Fruit fly (Drosophila melanogaster) whole organism, adult: ENCODE measurements around the gene chrb.

Source experiments
- CG11617 ChIP-seq: fragments of 200-800 bp; sonication (Bioruptor generic); optimal IDR thresholded peaks from 2 replicates; lab custom pipeline; 2017; ENCODE audit warnings: mild to moderate bottlenecking, missing biosample characterization, missing genetic modification reagents, missing genetic modification characterization
- CG12768 ChIP-seq: fragments of 200-800 bp; sonication (Bioruptor generic); optimal IDR thresholded peaks from 2 replicates; lab custom pipeline; 2017; ENCODE audit warnings: missing biosample characterization, missing genetic modification characterization, mild to moderate bottlenecking, moderate library complexity, missing genetic modification reagents
- CG14711 ChIP-seq: fragments of 200-800 bp; sonication (Bioruptor generic); optimal IDR thresholded peaks from 2 replicates; lab custom pipeline; 2018; ENCODE audit warnings: missing biosample characterization, mild to moderate bottlenecking, missing genetic modification characterization, moderate library complexity
- CG1620 ChIP-seq: fragments of 200-800 bp; sonication (Bioruptor generic); optimal IDR thresholded peaks from 2 replicates; lab custom pipeline; 2016; ENCODE audit warnings: missing biosample characterization, missing genetic modification characterization
- CG33017 ChIP-seq: fragments of 200-800 bp; sonication (Bioruptor generic); optimal IDR thresholded peaks from 2 replicates; lab custom pipeline; 2018; ENCODE audit warnings: missing biosample characterization, mild to moderate bottlenecking, missing genetic modification characterization, moderate library complexity
- CG5204 ChIP-seq: fragments of 200-800 bp; sonication (Bioruptor generic); optimal IDR thresholded peaks from 2 replicates; lab custom pipeline; 2016; ENCODE audit warnings: missing biosample characterization, missing genetic modification characterization
- CG7045 ChIP-seq: fragments of 200-800 bp; sonication (Bioruptor generic); optimal IDR thresholded peaks from 2 replicates; lab custom pipeline; 2017; ENCODE audit warnings: missing biosample characterization, mild to moderate bottlenecking, missing genetic modification characterization
- CG7101 ChIP-seq: fragments of 200-800 bp; sonication (Bioruptor generic); optimal IDR thresholded peaks from 2 replicates; lab custom pipeline; 2018; ENCODE audit warnings: missing biosample characterization, mild to moderate bottlenecking, missing genetic modification characterization, moderate library complexity
- Clk ChIP-seq: fragments of 200-800 bp; sonication (Bioruptor generic); optimal IDR thresholded peaks from 2 replicates; lab custom pipeline; 2017; ENCODE audit warnings: missing biosample characterization, missing genetic modification characterization
- Crg-1 ChIP-seq: fragments of 200-800 bp; sonication (Bioruptor generic); optimal IDR thresholded peaks from 2 replicates; lab custom pipeline; 2016; ENCODE audit warnings: missing biosample characterization, missing genetic modification characterization
- Hr96 ChIP-seq: fragments of 200-800 bp; sonication (Bioruptor generic); optimal IDR thresholded peaks from 2 replicates; lab custom pipeline; 2016; ENCODE audit warnings: missing biosample characterization, missing genetic modification characterization
- Mnt ChIP-seq: fragments of 200-800 bp; sonication (Bioruptor generic); optimal IDR thresholded peaks from 2 replicates; lab custom pipeline; 2016; ENCODE audit warnings: missing biosample characterization, mild to moderate bottlenecking, missing genetic modification characterization
- bab1 ChIP-seq: fragments of 200-800 bp; sonication (Bioruptor generic); optimal IDR thresholded peaks from 3 replicates; lab custom pipeline; 2019; ENCODE audit warnings: missing biosample characterization, mild to moderate bottlenecking, missing genetic modification characterization, moderate library complexity
- cic ChIP-seq: fragments of 200-800 bp; sonication (Bioruptor generic); optimal IDR thresholded peaks from 2 replicates; lab custom pipeline; 2017; ENCODE audit warnings: missing biosample characterization, mild to moderate bottlenecking, missing genetic modification characterization, moderate library complexity
- cnc ChIP-seq, 2 experiments: fragments of >200 bp; optimal IDR thresholded peaks; 2 replicates each; lab custom pipeline; 2017
- kay ChIP-seq: fragments of 200-800 bp; sonication (Bioruptor generic); peaks from one replicate; lab custom pipeline; 2016; ENCODE audit warnings: missing biosample characterization, missing genetic modification characterization, borderline replicate concordance
- ovo ChIP-seq: fragments of 200-800 bp; sonication (Bioruptor generic); optimal IDR thresholded peaks from 2 replicates; lab custom pipeline; 2016; ENCODE audit warnings: missing biosample characterization, missing genetic modification characterization
- pad ChIP-seq: fragments of 200-800 bp; sonication (Bioruptor generic); optimal IDR thresholded peaks from 3 replicates; lab custom pipeline; 2017; ENCODE audit warnings: missing biosample characterization, missing genetic modification characterization, mild to moderate bottlenecking, moderate library complexity, missing genetic modification reagents
- tj ChIP-seq: fragments of 200-800 bp; sonication (Bioruptor generic); optimal IDR thresholded peaks from 3 replicates; lab custom pipeline; 2017; ENCODE audit warnings: missing biosample characterization, mild to moderate bottlenecking, missing genetic modification characterization, moderate library complexity
- toe ChIP-seq: fragments of 200-800 bp; sonication (Bioruptor generic); optimal IDR thresholded peaks from 2 replicates; lab custom pipeline; 2016; ENCODE audit warnings: missing biosample characterization, missing genetic modification characterization

Gene chrb

DNA sequence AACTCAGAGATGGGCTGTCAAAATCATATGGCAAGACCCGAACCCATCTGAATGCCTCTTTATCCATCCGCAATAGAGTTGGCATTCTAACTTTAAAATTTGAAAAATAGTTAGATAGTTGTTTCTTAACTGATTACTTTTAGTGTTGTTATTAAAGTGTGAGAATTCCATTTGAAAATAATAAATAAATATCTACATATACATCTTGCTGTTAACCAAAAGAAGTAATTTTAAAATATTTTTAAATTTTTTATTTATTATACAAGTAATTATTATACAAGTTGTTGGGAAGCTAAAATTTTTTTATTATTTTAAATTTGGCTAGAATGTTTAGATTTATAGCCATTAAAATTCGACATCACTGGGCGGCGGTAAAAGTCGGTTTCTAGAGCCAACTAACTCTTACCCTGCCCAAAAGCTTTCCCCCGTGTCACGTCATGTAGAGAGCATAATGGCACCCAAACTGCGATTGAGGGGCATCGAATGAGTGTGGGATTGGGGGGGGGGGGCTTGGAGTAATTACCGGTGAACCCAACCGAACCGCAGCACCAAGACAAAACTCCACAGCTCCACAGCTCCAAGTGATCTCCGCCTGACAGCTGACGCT lies 43.8 kb upstream of the chrb start:
- no peak for TF ChIP-seq CG33017
- no peak for TF ChIP-seq Clk (GFP tag; lab: Kevin White, UChicago)
- TF ChIP-seq ovo = no peak
- no peak for TF ChIP-seq CG1620
- no peak for TF ChIP-seq kay
- TF ChIP-seq CG5204 (GFP tag; lab: Kevin White, UChicago) = no peak
- TF ChIP-seq toe (GFP tag; lab: Kevin White, UChicago) = no peak
- TF ChIP-seq cnc (optimal IDR thresholded peaks at IDR 0.05; lab: Kevin White, UChicago) = no peak
- TF ChIP-seq CG11617 = no peak
- no peak for TF ChIP-seq Crg-1 (GFP tag; lab: Kevin White, UChicago)
- TF ChIP-seq CG7101 (tag; lab: Kevin White, UChicago) = no peak
- TF ChIP-seq bab1 = no peak
- no peak for TF ChIP-seq cic

- no peak for TF ChIP-seq cnc (optimal IDR thresholded peaks at IDR 0.05; lab: Kevin White, UChicago)
- TF ChIP-seq CG1620 = no peak
- no peak for TF ChIP-seq tj
- no peak for TF ChIP-seq Clk (GFP tag; lab: Kevin White, UChicago)
- TF ChIP-seq CG5204 (GFP tag; lab: Kevin White, UChicago) = no peak
- TF ChIP-seq pad = no peak
- no peak for TF ChIP-seq cic
- no peak for TF ChIP-seq Mnt (GFP tag; lab: Kevin White, UChicago)
- TF ChIP-seq CG12768 (GFP tag; lab: Kevin White, UChicago) = no peak
- TF ChIP-seq CG7045 = no peak
- no peak for TF ChIP-seq toe (GFP tag; lab: Kevin White, UChicago)
- TF ChIP-seq ovo = no peak
- no peak for TF ChIP-seq CG11617
- TF ChIP-seq kay = no peak
- TF ChIP-seq CG14711 = no peak
- no peak for TF ChIP-seq Crg-1 (GFP tag; lab: Kevin White, UChicago)
Observed at dm6 chr3L:11444169-11444568, 43.2 kb upstream of the chrb start.

DNA sequence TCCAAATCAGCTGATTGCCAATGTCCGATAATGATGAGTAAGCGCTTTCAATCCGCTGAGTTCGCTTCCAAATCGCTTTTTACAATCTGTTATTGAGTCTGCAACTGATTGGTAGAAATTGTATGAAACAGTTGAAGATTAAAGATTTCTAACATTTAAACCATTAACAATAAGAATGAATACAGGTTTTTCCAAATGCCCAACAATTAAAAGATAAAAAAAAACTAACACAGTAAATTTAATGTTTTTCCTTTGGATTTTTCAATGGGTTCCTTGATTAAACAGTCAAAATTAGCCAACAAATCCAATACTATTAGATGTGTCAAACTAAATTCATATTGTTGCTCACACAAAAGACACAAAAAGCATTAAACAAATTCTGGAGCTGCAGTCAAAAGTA lies 42.5 kb upstream of the chrb start, which contains the start of gene CG7557:
Gene CG7557 (plus strand): TSS at position 301 of the 400 bp plus-strand sequence.
- TF ChIP-seq CG33017 (no peak), Clk (GFP tag; lab: Kevin White, UChicago) (no peak), Mnt (GFP tag; lab: Kevin White, UChicago) (no peak), bab1 (no peak), ovo (no peak), cnc (optimal IDR thresholded peaks at IDR 0.05; lab: Kevin White, UChicago) (no peak), Crg-1 (GFP tag; lab: Kevin White, UChicago) (no peak), Hr96 (no peak), tj (no peak), toe (GFP tag; lab: Kevin White, UChicago) (no peak), pad (no peak)

DNA sequence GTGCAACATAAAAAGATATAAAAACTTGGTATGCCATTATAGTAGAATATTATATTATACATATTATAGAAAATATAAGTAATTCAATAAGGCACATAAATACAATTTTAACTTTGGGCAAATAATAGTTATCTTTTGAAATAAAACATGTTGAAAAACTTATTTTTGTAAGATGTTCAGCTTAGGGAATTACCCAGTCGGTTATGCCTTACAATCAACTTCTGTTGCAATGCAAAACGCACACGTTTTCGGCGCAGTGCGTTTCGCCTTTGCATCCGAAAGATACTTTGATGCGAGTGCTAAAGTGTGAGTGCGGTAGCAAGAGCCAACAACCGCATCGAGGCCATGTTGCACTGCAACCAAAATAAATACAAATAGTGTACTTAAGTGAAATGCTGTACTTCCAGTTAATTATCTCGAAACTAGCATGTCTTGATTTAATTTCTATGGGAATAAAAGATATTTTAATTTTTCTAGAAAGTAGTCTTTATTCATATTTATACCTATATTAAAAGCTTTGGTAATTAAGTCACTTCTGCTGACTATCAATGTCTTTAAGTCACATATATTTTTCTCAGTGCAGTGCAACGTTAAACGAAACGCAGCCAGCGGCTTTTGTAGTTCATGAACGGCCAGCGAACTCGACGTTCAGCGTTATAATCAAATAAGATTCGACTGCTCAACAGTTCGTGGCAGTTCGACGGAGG lies 40.2 kb upstream of the chrb start:
- no peak for TF ChIP-seq CG14711
- peak; percentile 6 for TF ChIP-seq kay

DNA sequence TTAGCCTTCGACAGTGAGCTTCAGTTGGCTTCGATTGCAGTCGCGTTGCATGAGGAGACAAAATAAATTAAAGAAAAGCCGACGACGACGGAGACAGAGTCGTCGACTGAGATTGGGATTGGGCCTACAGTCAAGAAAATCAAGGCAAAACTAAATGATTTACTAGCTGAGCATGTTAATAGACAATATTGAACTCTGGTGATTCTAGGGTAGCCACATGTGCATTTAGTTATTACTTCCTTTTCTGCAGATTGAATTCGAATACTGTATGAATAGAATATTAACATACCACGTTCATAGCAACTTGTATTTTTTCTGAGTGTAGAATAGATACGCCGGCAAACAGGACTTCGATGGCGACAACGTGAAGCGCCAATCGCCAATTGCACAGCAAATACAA lies 39.0 kb upstream of the chrb start:
- TF ChIP-seq Crg-1 (GFP tag; lab: Kevin White, UChicago) = no peak
- TF ChIP-seq Hr96 = no peak
- no peak for TF ChIP-seq bab1
- no peak for TF ChIP-seq CG12768 (GFP tag; lab: Kevin White, UChicago)
- no peak for TF ChIP-seq CG33017
- TF ChIP-seq CG14711 = no peak
- no peak for TF ChIP-seq ovo

- TF ChIP-seq CG33017 (no peak), CG5204 (GFP tag; lab: Kevin White, UChicago) (no peak), pad (no peak), Crg-1 (GFP tag; lab: Kevin White, UChicago) (no peak), CG7045 (no peak), CG14711 (no peak), CG12768 (GFP tag; lab: Kevin White, UChicago) (no peak)
Observed at dm6 chr3L:11448935-11449334, 38.4 kb upstream of the chrb start.

- no peak for TF ChIP-seq Crg-1 (GFP tag; lab: Kevin White, UChicago)
- no peak for TF ChIP-seq toe (GFP tag; lab: Kevin White, UChicago)
- no peak for TF ChIP-seq Mnt (GFP tag; lab: Kevin White, UChicago)
- TF ChIP-seq bab1 = no peak
- no peak for TF ChIP-seq CG7045
- TF ChIP-seq ovo = no peak
- TF ChIP-seq kay = no peak
- no peak for TF ChIP-seq CG11617
- no peak for TF ChIP-seq CG12768 (GFP tag; lab: Kevin White, UChicago)
Observed at dm6 chr3L:11450535-11450934, 36.8 kb upstream of the chrb start.

dm6 chr3L:11454461-11454860 lies 32.9 kb upstream of the chrb start:
- TF ChIP-seq Hr96 = no peak
- TF ChIP-seq CG12768 (GFP tag; lab: Kevin White, UChicago) = no peak
- no peak for TF ChIP-seq tj
- TF ChIP-seq bab1 = no peak
- no peak for TF ChIP-seq CG14711
- no peak for TF ChIP-seq Mnt (GFP tag; lab: Kevin White, UChicago)
- no peak for TF ChIP-seq kay
- TF ChIP-seq ovo = no peak
- no peak for TF ChIP-seq Crg-1 (GFP tag; lab: Kevin White, UChicago)
- TF ChIP-seq toe (GFP tag; lab: Kevin White, UChicago) = no peak
- TF ChIP-seq CG11617 = no peak
- TF ChIP-seq CG5204 (GFP tag; lab: Kevin White, UChicago) = no peak
- no peak for TF ChIP-seq pad
- TF ChIP-seq CG7045 = no peak
